Fruit fly (Drosophila melanogaster): ENCODE data around the gene CG42590.

DNA sequence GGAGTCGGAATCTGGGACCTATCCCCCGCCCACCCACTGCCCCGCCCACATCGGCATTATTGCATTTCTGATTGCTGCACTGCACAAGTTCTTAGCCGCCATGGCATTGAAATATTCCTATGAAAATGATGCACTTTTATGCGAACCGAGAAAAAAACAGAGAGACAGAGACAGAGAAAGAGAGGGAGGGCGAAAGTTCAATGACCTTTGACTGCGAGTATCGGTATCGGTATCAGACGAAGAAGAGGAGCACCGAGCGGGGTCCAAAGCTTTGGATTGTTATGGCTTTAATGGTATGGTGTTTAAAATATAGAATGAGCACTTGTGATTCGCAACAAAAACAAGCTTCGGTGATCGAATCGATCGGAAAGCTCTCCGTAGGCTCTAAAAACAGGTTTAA, 11.6 kb downstream of the CG42590 start:
- TF ChIP-seq CG14655 (GFP tag; optimal IDR thresholded peaks at IDR 0.05) (no peak), CG32121 (GFP tag; IDR thresholded peaks at IDR 0.05) (no peak), CG9948 (tag; optimal IDR thresholded peaks at IDR 0.05) (no peak), CG8301 (tag; optimal IDR thresholded peaks at IDR 0.05) (no peak), CG17806 (tag; optimal IDR thresholded peaks at IDR 0.05) (no peak), Pif1A (GFP tag; optimal IDR thresholded peaks at IDR 0.05) (no peak), CG15710 (tag; optimal IDR thresholded peaks at IDR 0.05) (no peak)
